Worm (Caenorhabditis elegans) whole organism, young adult: ENCODE measurements around the gene rab-18.
A peak's percentile ranks its signal among the peaks of the same experiment; 100 is the strongest.

ENCODE experiments used
- C06A6.2 ChIP-seq: fragments of 200-800 bp; sonication (Bioruptor generic); conservative IDR thresholded peaks from 2 replicates; pipeline ENCODE4 v1.3.6; 2022; ENCODE audit warnings: missing genetic modification characterization, missing compliant biosample characterization
- F22D6.2 ChIP-seq: sonication (generic microtip); optimal IDR thresholded peaks from 2 replicates; lab custom pipeline; 2016; ENCODE audit warnings: mild to moderate bottlenecking, missing genetic modification characterization, missing compliant biosample characterization
- F23B12.7 ChIP-seq: sonication (generic microtip); optimal IDR thresholded peaks from 2 replicates; lab custom pipeline; 2017; ENCODE audit warnings: missing genetic modification characterization, mild to moderate bottlenecking, missing compliant biosample characterization, antibody characterized with exemption, moderate library complexity; ENCODE audit not compliant: insufficient read depth
- F37B4.10 ChIP-seq: fragments of 200-800 bp; sonication (Bioruptor generic); IDR thresholded peaks from 2 replicates; pipeline ENCODE4 v1.3.6; 2022; ENCODE audit warnings: missing genetic modification characterization, missing compliant biosample characterization
- F39B2.1 ChIP-seq: fragments of 200-800 bp; sonication (Bioruptor generic); IDR thresholded peaks from 2 replicates; pipeline ENCODE4 v1.3.6; 2022; ENCODE audit warnings: missing genetic modification reagents, missing genetic modification characterization, missing compliant biosample characterization
- F49E8.2 ChIP-seq: sonication (generic microtip); optimal IDR thresholded peaks from 3 replicates; lab custom pipeline; 2017; ENCODE audit warnings: missing genetic modification characterization, mild to moderate bottlenecking, missing compliant biosample characterization, antibody characterized with exemption, moderate library complexity; ENCODE audit not compliant: insufficient read depth
- Y53G8AR.9 ChIP-seq: fragments of 200-800 bp; sonication (Bioruptor generic); conservative IDR thresholded peaks from 2 replicates; pipeline ENCODE4 v1.3.6; 2022; ENCODE audit warnings: missing genetic modification reagents, missing genetic modification characterization, missing compliant biosample characterization
- Y56A3A.18 ChIP-seq: fragments of 200-800 bp; sonication (Bioruptor generic); IDR thresholded peaks from 2 replicates; pipeline ENCODE4 v1.3.6; 2022; ENCODE audit warnings: missing genetic modification reagents, missing genetic modification characterization, missing compliant biosample characterization
- atf-7 ChIP-seq: sonication (generic microtip); optimal IDR thresholded peaks from 2 replicates; lab custom pipeline; 2017; ENCODE audit warnings: mild to moderate bottlenecking, missing genetic modification characterization, missing compliant biosample characterization
- athp-1 ChIP-seq: sonication (generic microtip); optimal IDR thresholded peaks from 2 replicates; lab custom pipeline; 2017; ENCODE audit warnings: mild to moderate bottlenecking, missing genetic modification characterization, missing compliant biosample characterization
- bed-1 ChIP-seq: fragments of 200-800 bp; sonication (Bioruptor generic); IDR thresholded peaks from 2 replicates; pipeline ENCODE4 v1.3.6; 2022; ENCODE audit warnings: missing genetic modification reagents, missing genetic modification characterization, missing compliant biosample characterization
- ccch-3 ChIP-seq: fragments of 200-800 bp; sonication (Bioruptor generic); optimal IDR thresholded peaks from 2 replicates; lab custom pipeline; 2018; ENCODE audit warnings: mild to moderate bottlenecking, missing genetic modification characterization, missing compliant biosample characterization
- cebp-1 ChIP-seq, 2 experiments: fragments of 200-800 bp in 1 of 2; sonication (Bioruptor generic) in 1 of 2; sonication (generic microtip) in 1 of 2; IDR thresholded peaks in 1 of 2; optimal IDR thresholded peaks in 1 of 2; 2 replicates each; pipeline versions ENCODE4 v1.3.6 to Lab custom; 2017 to 2022; ENCODE audit warnings: missing compliant biosample characterization in 2 of 2, missing genetic modification characterization in 2 of 2, mild to moderate bottlenecking in 1 of 2, missing genetic modification reagents in 1 of 2, moderate library complexity in 1 of 2
- cebp-2 ChIP-seq: fragments of 200-800 bp; sonication (Bioruptor generic); IDR thresholded peaks from 2 replicates; pipeline ENCODE4 v1.3.6; 2022; ENCODE audit warnings: missing genetic modification characterization, missing compliant biosample characterization
- ceh-27 ChIP-seq: fragments of 200-800 bp; sonication (Bioruptor generic); optimal IDR thresholded peaks from 2 replicates; lab custom pipeline; 2018; ENCODE audit warnings: mild to moderate bottlenecking, missing genetic modification characterization, moderate library complexity, missing compliant biosample characterization
- ceh-40 ChIP-seq: fragments of 200-800 bp; sonication (Bioruptor generic); IDR thresholded peaks from 2 replicates; pipeline ENCODE4 v1.3.6; 2022; ENCODE audit warnings: missing genetic modification characterization, missing compliant biosample characterization
- dpff-1 ChIP-seq: sonication (generic microtip); optimal IDR thresholded peaks from 2 replicates; lab custom pipeline; 2017; ENCODE audit warnings: mild to moderate bottlenecking, missing genetic modification characterization, missing compliant biosample characterization
- efl-1 ChIP-seq: fragments of 150-350 bp; optimal IDR thresholded peaks from 2 replicates; lab custom pipeline; 2014; ENCODE audit warnings: missing biosample characterization, missing genetic modification reagents, missing genetic modification characterization
- egrh-3 ChIP-seq: fragments of 200-800 bp; sonication (Bioruptor generic); IDR thresholded peaks from 2 replicates; pipeline ENCODE4 v1.3.6; 2022; ENCODE audit warnings: missing genetic modification reagents, missing genetic modification characterization, missing compliant biosample characterization
- ets-4 ChIP-seq: fragments of 200-800 bp; sonication (Bioruptor generic); optimal IDR thresholded peaks from 2 replicates; lab custom pipeline; 2018; ENCODE audit warnings: mild to moderate bottlenecking, missing genetic modification characterization, missing compliant biosample characterization
- hlh-26 ChIP-seq: fragments of 200-800 bp; sonication (Bioruptor generic); conservative IDR thresholded peaks from 2 replicates; pipeline ENCODE4 v1.3.6; 2022; ENCODE audit warnings: missing genetic modification reagents, missing genetic modification characterization, missing compliant biosample characterization
- lin-26 ChIP-seq: fragments of 200-800 bp; sonication (Bioruptor generic); IDR thresholded peaks from 2 replicates; pipeline ENCODE4 v1.3.6; 2022; ENCODE audit warnings: missing genetic modification reagents, missing genetic modification characterization, missing compliant biosample characterization
- lin-35 ChIP-seq, 3 experiments: fragments of 150-350 bp in 2 of 3; sonication (generic microtip) in 1 of 3; optimal IDR thresholded peaks; 2 replicates each; lab custom pipeline; 2014 to 2018; ENCODE audit warnings: missing biosample characterization in 3 of 3, missing genetic modification characterization in 3 of 3, missing genetic modification reagents in 3 of 3
- lin-54 ChIP-seq: fragments of 200-800 bp; sonication (Bioruptor generic); optimal IDR thresholded peaks from 2 replicates; lab custom pipeline; 2018; ENCODE audit warnings: mild to moderate bottlenecking, missing genetic modification characterization, missing compliant biosample characterization
- lsl-1 ChIP-seq: fragments of 200-800 bp; sonication (Bioruptor generic); optimal IDR thresholded peaks from 2 replicates; lab custom pipeline; 2018; ENCODE audit warnings: mild to moderate bottlenecking, missing genetic modification characterization, moderate library complexity, missing compliant biosample characterization
- madf-3 ChIP-seq: fragments of 200-800 bp; sonication (Bioruptor generic); IDR thresholded peaks from 2 replicates; pipeline ENCODE4 v1.3.6; 2022; ENCODE audit warnings: missing genetic modification reagents, missing genetic modification characterization, missing compliant biosample characterization
- madf-6 ChIP-seq: fragments of 200-800 bp; sonication (Bioruptor generic); IDR thresholded peaks from 2 replicates; pipeline ENCODE4 v1.3.6; 2022; ENCODE audit warnings: missing genetic modification reagents, missing genetic modification characterization, missing compliant biosample characterization
- mes-4 ChIP-seq: sonication (generic microtip); optimal IDR thresholded peaks from 2 replicates; lab custom pipeline; 2016; ENCODE audit warnings: missing genotype, missing genetic modification characterization, missing compliant biosample characterization
- nfya-1 ChIP-seq: sonication (generic microtip); optimal IDR thresholded peaks from 2 replicates; lab custom pipeline; 2017; ENCODE audit warnings: antibody characterized with exemption, missing compliant biosample characterization, missing genetic modification characterization, borderline replicate concordance; ENCODE audit not compliant: insufficient read depth
- nfyb-1 ChIP-seq: fragments of 200-800 bp; sonication (Bioruptor generic); IDR thresholded peaks from 2 replicates; pipeline ENCODE4 v1.3.6; 2022; ENCODE audit warnings: missing genetic modification reagents, missing genetic modification characterization, missing compliant biosample characterization
- nhr-120 ChIP-seq: fragments of 200-800 bp; sonication (Bioruptor generic); IDR thresholded peaks from 2 replicates; pipeline ENCODE4 v1.3.6; 2022; ENCODE audit warnings: missing genetic modification characterization, missing compliant biosample characterization
- nhr-80 ChIP-seq: sonication (generic microtip); optimal IDR thresholded peaks from 2 replicates; lab custom pipeline; 2016; ENCODE audit warnings: missing genetic modification characterization, missing compliant biosample characterization
- nhr-90 ChIP-seq: sonication (generic microtip); optimal IDR thresholded peaks from 2 replicates; lab custom pipeline; 2016; ENCODE audit warnings: missing genotype, mild to moderate bottlenecking, missing genetic modification characterization, missing compliant biosample characterization
- rec-8 ChIP-seq, 2 experiments: sonication (generic microtip); optimal IDR thresholded peaks; 2 replicates each; lab custom pipeline; 2016; ENCODE audit warnings: mild to moderate bottlenecking in 2 of 2, missing genetic modification characterization in 2 of 2, missing genetic modification reagents in 2 of 2, missing genotype in 2 of 2, missing biosample characterization in 1 of 2, missing compliant biosample characterization in 1 of 2, moderate library complexity in 1 of 2
- repo-1 ChIP-seq: sonication (generic microtip); optimal IDR thresholded peaks from 2 replicates; lab custom pipeline; 2017; ENCODE audit warnings: mild to moderate bottlenecking, missing genetic modification characterization, missing compliant biosample characterization
- sea-2 ChIP-seq: fragments of 200-800 bp; sonication (Bioruptor generic); IDR thresholded peaks from 2 replicates; pipeline ENCODE4 v1.3.6; 2022; ENCODE audit warnings: missing genetic modification characterization, missing compliant biosample characterization
- snpc-4 ChIP-seq, 5 experiments: fragments of 150-350 bp in 1 of 5; sonication (generic microtip) in 4 of 5; optimal IDR thresholded peaks; 2 replicates each; lab custom pipeline; 2014 to 2018; ENCODE audit warnings: missing genetic modification characterization in 5 of 5, missing biosample characterization in 3 of 5, antibody characterized with exemption in 2 of 5, mild to moderate bottlenecking in 2 of 5, missing compliant biosample characterization in 2 of 5, missing genotype in 2 of 5, moderate library complexity in 2 of 5, missing genetic modification reagents in 1 of 5
- zfh-2 ChIP-seq: fragments of 200-800 bp; sonication (Bioruptor generic); conservative IDR thresholded peaks from 2 replicates; pipeline ENCODE4 v1.3.6; 2022; ENCODE audit warnings: missing genetic modification reagents, missing genetic modification characterization, missing compliant biosample characterization
- ztf-18 ChIP-seq: sonication (generic microtip); optimal IDR thresholded peaks from 2 replicates; lab custom pipeline; 2016; ENCODE audit warnings: missing genotype, mild to moderate bottlenecking, missing genetic modification characterization, missing compliant biosample characterization
- ztf-25 ChIP-seq: fragments of 200-800 bp; sonication (Bioruptor generic); IDR thresholded peaks from 2 replicates; pipeline ENCODE4 v1.3.6; 2022; ENCODE audit warnings: missing genetic modification reagents, missing genetic modification characterization, missing compliant biosample characterization
- ztf-26 ChIP-seq: sonication (generic microtip); optimal IDR thresholded peaks from 2 replicates; lab custom pipeline; 2017; ENCODE audit warnings: missing genetic modification characterization, missing compliant biosample characterization
- ztf-28 ChIP-seq: fragments of 200-800 bp; sonication (Bioruptor generic); IDR thresholded peaks from 2 replicates; pipeline ENCODE4 v1.3.6; 2022; ENCODE audit warnings: missing genetic modification reagents, missing genetic modification characterization, missing compliant biosample characterization
- ztf-3 ChIP-seq: fragments of 200-800 bp; sonication (Bioruptor generic); optimal IDR thresholded peaks from 2 replicates; lab custom pipeline; 2018; ENCODE audit warnings: mild to moderate bottlenecking, missing genetic modification characterization, missing compliant biosample characterization

rab-18 gene

ce11 chrIII:1037173-1037572 lies 43.4 kb downstream of the rab-18 start, which contains the start of the genes chin-1 and BE0003N10.1 (continued):
- TF ChIP-seq madf-3 (GFP tag; lab: Robert Waterston, UW) (no peak), lin-35 (GFP tag; optimal IDR thresholded peaks at IDR 0.05; lab: Kevin White, UChicago) (peak in 1 of 3 experiments; percentile 35), cebp-2 (GFP tag; lab: Robert Waterston, UW) (no peak), cebp-1 (GFP tag; IDR thresholded peaks at IDR 0.05; lab: Robert Waterston, UW) (no peak), cebp-1 (tag; optimal IDR thresholded peaks at IDR 0.05; lab: Kevin White, UChicago) (peak; percentile 31), lsl-1 (no peak), repo-1 (tag; lab: Kevin White, UChicago) (no peak), ets-4 (GFP tag; lab: Kevin White, UChicago) (no peak), athp-1 (tag; lab: Kevin White, UChicago) (no peak), F23B12.7 (tag; lab: Kevin White, UChicago) (peak; percentile 7), ztf-25 (GFP tag; lab: Robert Waterston, UW) (no peak), hlh-26 (GFP tag; lab: Robert Waterston, UW) (no peak), atf-7 (no peak), ztf-18 (tag; lab: Kevin White, UChicago) (peak; percentile 92)

- TF ChIP-seq egrh-3 (GFP tag; lab: Robert Waterston, UW) (no peak), C06A6.2 (GFP tag; lab: Robert Waterston, UW) (no peak), dpff-1 (tag; lab: Kevin White, UChicago) (no peak), Y53G8AR.9 (0 out of 2 replicates have a peak, but pooled peaks have one; percentile 45), ceh-40 (GFP tag; lab: Robert Waterston, UW) (no peak), ceh-27 (GFP tag; lab: Kevin White, UChicago) (no peak), lsl-1 (no peak), sea-2 (GFP tag; lab: Robert Waterston, UW) (no peak), F39B2.1 (GFP tag; lab: Robert Waterston, UW) (no peak), ztf-25 (GFP tag; lab: Robert Waterston, UW) (no peak), nhr-80 (tag; lab: Kevin White, UChicago) (no peak), rec-8 (tag; optimal IDR thresholded peaks at IDR 0.05; lab: Kevin White, UChicago) (no peak), ztf-28 (GFP tag; lab: Robert Waterston, UW) (peak; percentile 54; the same call in 1 of the 2 replicates), lin-26 (GFP tag; lab: Robert Waterston, UW) (0 out of 2 replicates have a peak, but pooled peaks have one; percentile 30), F22D6.2 (no peak), ccch-3 (GFP tag; lab: Kevin White, UChicago) (no peak), bed-1 (no peak), zfh-2 (no peak), F23B12.7 (tag; lab: Kevin White, UChicago) (no peak), cebp-1 (GFP tag; IDR thresholded peaks at IDR 0.05; lab: Robert Waterston, UW) (no peak), cebp-1 (tag; optimal IDR thresholded peaks at IDR 0.05; lab: Kevin White, UChicago) (no peak), F49E8.2 (tag; lab: Kevin White, UChicago) (no peak), mes-4 (tag; lab: Kevin White, UChicago) (no peak), efl-1 (GFP tag; lab: Kevin White, UChicago) (no peak), Y56A3A.18 (0 out of 2 replicates have a peak, but pooled peaks have one; percentile 27), madf-6 (peak; percentile 45; the same call in 1 of the 2 replicates), nfya-1 (tag; lab: Kevin White, UChicago) (no peak)
These were observed 45.7 kb downstream of the rab-18 start for ce11 chrIII:1034853-1035252.

ce11 chrIII:1030965-1031364 lies 49.6 kb downstream of the rab-18 start, which contains the start of the genes clc-26 and E_BE45912.2:
clc-26 (minus strand) TSS chrIII:1031065.
E_BE45912.2 (minus strand) TSS chrIII:1031103.
- TF ChIP-seq F37B4.10 (GFP tag; lab: Robert Waterston, UW) (no peak), ztf-3 (no peak), lin-54 (GFP tag; lab: Kevin White, UChicago) (no peak), mes-4 (tag; lab: Kevin White, UChicago) (no peak), nhr-120 (no peak), nfyb-1 (GFP tag; lab: Robert Waterston, UW) (no peak), ceh-40 (GFP tag; lab: Robert Waterston, UW) (no peak), snpc-4 (GFP tag; optimal IDR thresholded peaks at IDR 0.05; lab: Kevin White, UChicago) (no peak), snpc-4 (tag; optimal IDR thresholded peaks at IDR 0.05; lab: Kevin White, UChicago) (no peak), ztf-26 (tag; lab: Kevin White, UChicago) (no peak), rec-8 (tag; optimal IDR thresholded peaks at IDR 0.05; lab: Kevin White, UChicago) (no peak), nhr-90 (tag; lab: Kevin White, UChicago) (no peak)
